Fruit fly (Drosophila melanogaster) whole organism, embryonic: Measurements from ENCODE around the gene CG5934.
A peak's percentile ranks its signal among the peaks of the same experiment; 100 is the strongest.

Source experiments
- Awh ChIP-seq: fragments of 200-800 bp; sonication (Bioruptor generic); IDR thresholded peaks from 2 replicates; pipeline ENCODE4, ENCODE4 v1.3.6; 2022; ENCODE audit warnings: missing biosample characterization, missing genetic modification characterization
- Bdp1 ChIP-seq: fragments of 200-800 bp; sonication (Bioruptor generic); optimal IDR thresholded peaks from 3 replicates; lab custom pipeline; 2016; ENCODE audit warnings: missing biosample characterization, missing genetic modification characterization
- Blimp-1 ChIP-seq: fragments of 200-800 bp; sonication (Bioruptor generic); optimal IDR thresholded peaks from 3 replicates; lab custom pipeline; 2018; ENCODE audit warnings: missing biosample characterization, missing genetic modification characterization, mild to moderate bottlenecking, moderate library complexity, missing genetic modification reagents
- CG10462 ChIP-seq: fragments of 200-800 bp; sonication (Bioruptor generic); optimal IDR thresholded peaks from 2 replicates; lab custom pipeline; 2016; ENCODE audit warnings: missing biosample characterization, missing genetic modification characterization
- CG10565 ChIP-seq: fragments of 200-800 bp; sonication (Bioruptor generic); optimal IDR thresholded peaks from 3 replicates; lab custom pipeline; 2016; ENCODE audit warnings: missing biosample characterization, mild to moderate bottlenecking, missing genetic modification characterization
- CG11085 ChIP-seq: fragments of 200-800 bp; sonication (Bioruptor generic); IDR thresholded peaks from 2 replicates; pipeline ENCODE4 v1.3.6; 2022; ENCODE audit warnings: missing biosample characterization, missing genetic modification characterization
- CG12155 ChIP-seq: fragments of 200-800 bp; sonication (Bioruptor generic); optimal IDR thresholded peaks from 3 replicates; lab custom pipeline; 2016; ENCODE audit warnings: missing biosample characterization, missing genetic modification characterization
- CG17328 ChIP-seq: fragments of 200-800 bp; sonication (Bioruptor generic); IDR thresholded peaks from 2 replicates; pipeline ENCODE4 v1.3.6; 2022; ENCODE audit warnings: missing biosample characterization, missing genetic modification characterization
- CG17385 ChIP-seq: fragments of 200-800 bp; sonication (Bioruptor generic); optimal IDR thresholded peaks from 3 replicates; lab custom pipeline; 2018; ENCODE audit warnings: missing biosample characterization, mild to moderate bottlenecking, missing genetic modification characterization
- CG17568 ChIP-seq: fragments of 200-800 bp; sonication (Bioruptor generic); optimal IDR thresholded peaks from 2 replicates; lab custom pipeline; 2018; ENCODE audit warnings: missing biosample characterization, mild to moderate bottlenecking, missing genetic modification characterization, moderate library complexity
- CG1792 ChIP-seq: fragments of 200-800 bp; sonication (Bioruptor generic); optimal IDR thresholded peaks from 2 replicates; lab custom pipeline; 2016; ENCODE audit warnings: missing biosample characterization, missing genetic modification characterization
- CG2129 ChIP-seq: fragments of 200-800 bp; sonication (Bioruptor generic); IDR thresholded peaks from 2 replicates; pipeline ENCODE4 v1.3.6; 2022; ENCODE audit warnings: missing biosample characterization, missing genetic modification characterization; ENCODE audit not compliant: partially characterized antibody
- CG2202 ChIP-seq: fragments of 200-800 bp; sonication (Bioruptor generic); optimal IDR thresholded peaks from 2 replicates; lab custom pipeline; 2018; ENCODE audit warnings: missing biosample characterization, mild to moderate bottlenecking, missing genetic modification characterization
- CG3065 ChIP-seq: fragments of 200-800 bp; sonication (Bioruptor generic); optimal IDR thresholded peaks from 2 replicates; lab custom pipeline; 2016; ENCODE audit warnings: missing biosample characterization, missing genetic modification characterization
- CG31224 ChIP-seq: fragments of 200-800 bp; sonication (Bioruptor generic); IDR thresholded peaks from 2 replicates; pipeline ENCODE4 v1.3.6; 2022; ENCODE audit warnings: missing biosample characterization, missing genetic modification characterization
- CG32772 ChIP-seq: fragments of 200-800 bp; sonication (Bioruptor generic); IDR thresholded peaks from 2 replicates; pipeline ENCODE4 v1.3.6; 2022; ENCODE audit warnings: missing biosample characterization, missing genetic modification characterization
- CG33213 ChIP-seq: fragments of 200-800 bp; sonication (Bioruptor generic); optimal IDR thresholded peaks from 3 replicates; lab custom pipeline; 2016; ENCODE audit warnings: missing biosample characterization, missing genetic modification characterization
- CG3726 ChIP-seq: fragments of 200-800 bp; sonication (Bioruptor generic); IDR thresholded peaks from 3 replicates; pipeline ENCODE4, ENCODE4 v1.3.6; 2022; ENCODE audit warnings: missing biosample characterization, missing genetic modification characterization
- CG42726 ChIP-seq: fragments of 200-800 bp; sonication (Bioruptor generic); IDR thresholded peaks from 2 replicates; pipeline ENCODE4 v1.3.6; 2022; ENCODE audit warnings: missing biosample characterization, missing genetic modification characterization; ENCODE audit not compliant: partially characterized antibody
- Eip74EF ChIP-seq, 2 experiments: fragments of 200-800 bp in 1 of 2; fragments of >200 bp in 1 of 2; sonication (Bioruptor generic) in 1 of 2; optimal IDR thresholded peaks; 2 replicates each; lab custom pipeline; 2017 to 2019; ENCODE audit warnings: missing biosample characterization in 2 of 2, missing genetic modification characterization in 2 of 2, mild to moderate bottlenecking in 1 of 2, moderate library complexity in 1 of 2
- Ets97D ChIP-seq: fragments of 200-800 bp; sonication (Bioruptor generic); optimal IDR thresholded peaks from 3 replicates; lab custom pipeline; 2016; ENCODE audit warnings: missing biosample characterization, missing genetic modification characterization
- HmgZ ChIP-seq: fragments of 200-800 bp; sonication (Bioruptor generic); optimal IDR thresholded peaks from 2 replicates; lab custom pipeline; 2018; ENCODE audit warnings: missing biosample characterization, mild to moderate bottlenecking, missing genetic modification characterization
- Mad ChIP-seq: fragments of 200-800 bp; sonication (Bioruptor generic); optimal IDR thresholded peaks from 2 replicates; lab custom pipeline; 2016; ENCODE audit warnings: missing biosample characterization, missing genetic modification characterization
- Nf-YA ChIP-seq: fragments of 200-800 bp; sonication (Bioruptor generic); IDR thresholded peaks from 2 replicates; pipeline ENCODE4 v1.3.6; 2022; ENCODE audit warnings: missing biosample characterization, missing genetic modification characterization
- Nf-YB ChIP-seq: fragments of 200-800 bp; sonication (Bioruptor generic); optimal IDR thresholded peaks from 3 replicates; lab custom pipeline; 2019; ENCODE audit warnings: missing biosample characterization, mild to moderate bottlenecking, missing genetic modification characterization, moderate library complexity
- Side ChIP-seq: fragments of 200-800 bp; sonication (Bioruptor generic); optimal IDR thresholded peaks from 2 replicates; lab custom pipeline; 2016; ENCODE audit warnings: missing biosample characterization, missing genetic modification characterization
- Sox100B ChIP-seq: fragments of 200-800 bp; sonication (Bioruptor generic); optimal IDR thresholded peaks from 3 replicates; lab custom pipeline; 2018; ENCODE audit warnings: missing biosample characterization, mild to moderate bottlenecking, missing genetic modification characterization
- Sry-δ ChIP-seq: fragments of 200-800 bp; sonication (Bioruptor generic); optimal IDR thresholded peaks from 2 replicates; lab custom pipeline; 2016; ENCODE audit warnings: missing biosample characterization, missing genetic modification characterization
- Vsx1 ChIP-seq: fragments of 200-800 bp; sonication (Bioruptor generic); optimal IDR thresholded peaks from 2 replicates; lab custom pipeline; 2017; ENCODE audit warnings: missing biosample characterization, mild to moderate bottlenecking, missing genetic modification characterization, missing genetic modification reagents
- Xrp1 ChIP-seq: fragments of 200-800 bp; sonication (Bioruptor generic); IDR thresholded peaks from 2 replicates; pipeline ENCODE4 v1.3.6; 2022; ENCODE audit warnings: missing biosample characterization, missing genetic modification characterization
- amos ChIP-seq: fragments of 200-800 bp; sonication (Bioruptor generic); IDR thresholded peaks from 2 replicates; pipeline ENCODE4 v1.3.6; 2022; ENCODE audit warnings: missing biosample characterization, missing genetic modification characterization; ENCODE audit not compliant: partially characterized antibody
- az2 ChIP-seq: fragments of 200-800 bp; sonication (Bioruptor generic); optimal IDR thresholded peaks from 3 replicates; lab custom pipeline; 2016; ENCODE audit warnings: missing biosample characterization, missing genetic modification characterization
- dpn ChIP-seq, 2 experiments: fragments of 200-800 bp; sonication (Bioruptor generic); optimal IDR thresholded peaks; 3 replicates each; lab custom pipeline; 2016; ENCODE audit warnings: missing biosample characterization in 2 of 2, missing genetic modification characterization in 2 of 2
- fd3F ChIP-seq: fragments of 200-800 bp; sonication (Bioruptor generic); optimal IDR thresholded peaks from 2 replicates; lab custom pipeline; 2018; ENCODE audit warnings: missing biosample characterization, mild to moderate bottlenecking, missing genetic modification characterization, moderate library complexity
- gsb-n ChIP-seq: fragments of 200-800 bp; sonication (Bioruptor generic); optimal IDR thresholded peaks from 3 replicates; lab custom pipeline; 2018; ENCODE audit warnings: missing biosample characterization, mild to moderate bottlenecking, missing genetic modification characterization
- ham ChIP-seq: fragments of 200-800 bp; sonication (Bioruptor generic); IDR thresholded peaks from 2 replicates; pipeline ENCODE4 v1.3.6; 2022; ENCODE audit warnings: missing biosample characterization, missing genetic modification characterization
- lilli ChIP-seq: fragments of 200-800 bp; sonication (Bioruptor generic); optimal IDR thresholded peaks from 3 replicates; lab custom pipeline; 2016; ENCODE audit warnings: missing biosample characterization, missing genetic modification characterization
- mam ChIP-seq: fragments of 200-800 bp; sonication (Bioruptor generic); optimal IDR thresholded peaks from 3 replicates; lab custom pipeline; 2016; ENCODE audit warnings: missing biosample characterization, missing genetic modification characterization
- pb ChIP-seq: fragments of 200-800 bp; sonication (Bioruptor generic); optimal IDR thresholded peaks from 3 replicates; lab custom pipeline; 2016; ENCODE audit warnings: missing biosample characterization, missing genetic modification characterization
- sim ChIP-seq: fragments of 200-800 bp; sonication (Bioruptor generic); IDR thresholded peaks from 2 replicates; pipeline ENCODE4 v1.3.6; 2022; ENCODE audit warnings: missing biosample characterization, missing genetic modification characterization
- slbo ChIP-seq: fragments of 200-800 bp; sonication (Bioruptor generic); IDR thresholded peaks from 2 replicates; pipeline ENCODE4 v1.3.6; 2022; ENCODE audit warnings: missing biosample characterization, missing genetic modification characterization
- slp2 ChIP-seq: fragments of 200-800 bp; sonication (Bioruptor generic); optimal IDR thresholded peaks from 2 replicates; lab custom pipeline; 2016; ENCODE audit warnings: missing biosample characterization, missing genetic modification characterization
- sr ChIP-seq: fragments of 200-800 bp; sonication (Bioruptor generic); IDR thresholded peaks from 3 replicates; pipeline ENCODE4 v1.3.6; 2022; ENCODE audit warnings: missing biosample characterization, missing genetic modification characterization
- sug ChIP-seq: fragments of 200-800 bp; optimal IDR thresholded peaks from 2 replicates; lab custom pipeline; 2019; ENCODE audit warnings: missing biosample characterization, mild to moderate bottlenecking, missing genetic modification characterization, moderate library complexity
- yki ChIP-seq: fragments of >200 bp; optimal IDR thresholded peaks from 3 replicates; lab custom pipeline; 2018
- z ChIP-seq: fragments of 200-800 bp; sonication (Bioruptor generic); IDR thresholded peaks from 3 replicates; pipeline ENCODE4 v1.3.6; 2022; ENCODE audit warnings: missing biosample characterization, missing genetic modification characterization
- zen ChIP-seq: fragments of 200-800 bp; sonication (Bioruptor generic); optimal IDR thresholded peaks from 3 replicates; lab custom pipeline; 2018; ENCODE audit warnings: missing biosample characterization, mild to moderate bottlenecking, missing genetic modification characterization, moderate library complexity
- zen2 ChIP-seq: fragments of 200-800 bp; sonication (Bioruptor generic); IDR thresholded peaks from 3 replicates; pipeline ENCODE4 v1.3.6; 2022; ENCODE audit warnings: missing biosample characterization, missing genetic modification characterization; ENCODE audit not compliant: partially characterized antibody

Gene CG5934

dm6 chr3R:27288202-27289135 lies 15.0 kb downstream of the CG5934 start, which contains the start of the genes bigmax and Hmu (continued):
- peak; percentile 73 for TF ChIP-seq Blimp-1
- TF ChIP-seq Eip74EF (GFP tag; optimal IDR thresholded peaks at IDR 0.05; lab: Kevin White, UChicago), result peak in 1 of 2 experiments; percentile 49
- peak; percentile 92 for TF ChIP-seq slbo (GFP tag; lab: Robert Waterston, UW)
- peak; percentile 70 for TF ChIP-seq fd3F (GFP tag; lab: Kevin White, UChicago)
- peak; percentile 81; the same call in 2 of the 3 replicates for TF ChIP-seq zen2
- TF ChIP-seq CG17328 (GFP tag; lab: Robert Waterston, UW), result peak; percentile 82
- TF ChIP-seq CG3726 (GFP tag; lab: Robert Waterston, UW), result peak; percentile 65; the same call in 2 of the 3 replicates
- peak; percentile 7 for TF ChIP-seq Vsx1 (GFP tag; lab: Kevin White, UChicago)
- TF ChIP-seq Awh, result peak; percentile 48; the same call in 1 of the 2 replicates
- peak; percentile 87 for TF ChIP-seq amos (GFP tag; lab: Robert Waterston, UW)
- peak; percentile 87 for TF ChIP-seq Xrp1 (GFP tag; lab: Robert Waterston, UW)
- TF ChIP-seq CG12155 (GFP tag; lab: Kevin White, UChicago), result peak; percentile 86
- TF ChIP-seq CG32772 (GFP tag; lab: Robert Waterston, UW), result peak; percentile 80
- peak; percentile 83 for TF ChIP-seq sug (tag; lab: Kevin White, UChicago)
- TF ChIP-seq CG33213, result peak; percentile 86
- peak; percentile 77 for TF ChIP-seq az2
- TF ChIP-seq CG31224 (GFP tag; lab: Robert Waterston, UW), result peak; percentile 68
- peak; percentile 81 for TF ChIP-seq CG11085 (GFP tag; lab: Robert Waterston, UW)
- peak; percentile 63 for TF ChIP-seq CG17385 (GFP tag; lab: Kevin White, UChicago)
- TF ChIP-seq Sox100B, result no peak
- TF ChIP-seq Ets97D (GFP tag; lab: Kevin White, UChicago), result peak; percentile 86
- peak; percentile 45; the same call in 1 of the 3 replicates for TF ChIP-seq sr (GFP tag; lab: Robert Waterston, UW)
- TF ChIP-seq mam, result peak; percentile 94
- peak; percentile 73 for TF ChIP-seq slp2 (GFP tag; lab: Kevin White, UChicago)
- TF ChIP-seq CG1792 (GFP tag; lab: Kevin White, UChicago), result peak; percentile 88
- TF ChIP-seq Sry-δ (GFP tag; lab: Kevin White, UChicago), result peak; percentile 99
- TF ChIP-seq pb (GFP tag; lab: Kevin White, UChicago), result peak; percentile 63
- peak; percentile 45; the same call in 1 of the 2 replicates for TF ChIP-seq Nf-YA
- TF ChIP-seq yki (lab: Kevin White, UChicago), result no peak
- peak; percentile 36 for TF ChIP-seq CG10565 (GFP tag; lab: Kevin White, UChicago)
- TF ChIP-seq CG42726, result peak; percentile 55; the same call in 1 of the 2 replicates
- peak; percentile 66 for TF ChIP-seq zen
- TF ChIP-seq lilli (GFP tag; lab: Kevin White, UChicago), result peak; percentile 94
- TF ChIP-seq gsb-n (tag; lab: Kevin White, UChicago), result peak; percentile 62
- TF ChIP-seq dpn (GFP tag; optimal IDR thresholded peaks at IDR 0.05; lab: Kevin White, UChicago), result peak; percentile 92 to 93
- TF ChIP-seq Side, result peak; percentile 86
- TF ChIP-seq Mad (GFP tag; lab: Kevin White, UChicago), result peak; percentile 85
- TF ChIP-seq Bdp1 (GFP tag; lab: Kevin White, UChicago), result peak; percentile 68
- peak; percentile 87 for TF ChIP-seq CG2129 (GFP tag; lab: Robert Waterston, UW)
- peak; percentile 75 for TF ChIP-seq CG10462 (GFP tag; lab: Kevin White, UChicago)
- TF ChIP-seq HmgZ (tag; lab: Kevin White, UChicago), result peak; percentile 89
- TF ChIP-seq CG17568 (GFP tag; lab: Kevin White, UChicago), result no peak
- TF ChIP-seq sim (GFP tag; lab: Robert Waterston, UW), result no peak
- peak; percentile 20 for TF ChIP-seq CG3065 (GFP tag; lab: Kevin White, UChicago)
- TF ChIP-seq z, result no peak
- peak; percentile 55 for TF ChIP-seq Nf-YB
- TF ChIP-seq ham (GFP tag; lab: Robert Waterston, UW), result no peak
- peak; percentile 63 for TF ChIP-seq CG2202
